Worm (Caenorhabditis elegans) whole organism, late embryonic: Measurements from ENCODE around the gene K10H10.5.

Experiments
- ceh-30 ChIP-seq: fragments of 150-350 bp; optimal IDR thresholded peaks from 2 replicates; lab custom pipeline; 2014; ENCODE audit warnings: missing biosample characterization, missing genetic modification characterization
- ceh-9 ChIP-seq: sonication (generic microtip); optimal IDR thresholded peaks from 2 replicates; lab custom pipeline; 2016; ENCODE audit warnings: mild to moderate bottlenecking, missing genetic modification characterization, inconsistent platforms, missing compliant biosample characterization
- ets-4 ChIP-seq: sonication (generic microtip); optimal IDR thresholded peaks from 2 replicates; lab custom pipeline; 2016; ENCODE audit warnings: missing genetic modification characterization, missing compliant biosample characterization
- nhr-11 ChIP-seq: fragments of 150-350 bp; optimal IDR thresholded peaks from 2 replicates; lab custom pipeline; 2014; ENCODE audit warnings: missing biosample characterization, missing genetic modification characterization
- unc-55 ChIP-seq: sonication (generic microtip); optimal IDR thresholded peaks from 2 replicates; lab custom pipeline; 2017; ENCODE audit warnings: missing biosample characterization, missing genetic modification reagents, missing genetic modification characterization

- TF ChIP-seq unc-55 (no peak), ets-4 (tag; lab: Kevin White, UChicago) (no peak), ceh-9 (tag; lab: Kevin White, UChicago) (no peak), ceh-30 (tag; lab: Kevin White, UChicago) (no peak), nhr-11 (no peak)
These were observed 32.5 kb downstream of the K10H10.5 start, which contains the start of gene C04H5.1 for ce11 chrII:14534000-14534399.
